Worm (Caenorhabditis elegans): ENCODE data around the gene aly-2.

- TF ChIP-seq tbx-7 (tag; optimal IDR thresholded peaks at IDR 0.05) (no peak), ceh-22 (tag; optimal IDR thresholded peaks at IDR 0.05) (no peak)
These were observed 1.2 kb upstream of the aly-2 start, which contains the start of gene daf-10 for ce11 chrIV:9146111-9146510.
